Fruit fly (Drosophila melanogaster) whole organism, pupa: ENCODE measurements around the gene SK.

Experiments
- CG12605 ChIP-seq: fragments of 200-800 bp; sonication (Bioruptor generic); IDR thresholded peaks from 2 replicates; pipeline ENCODE4 v1.3.6; 2022; ENCODE audit warnings: missing biosample characterization, missing genetic modification characterization
- CG14655 ChIP-seq: fragments of 200-800 bp; sonication (Bioruptor generic); optimal IDR thresholded peaks from 3 replicates; lab custom pipeline; 2017; ENCODE audit warnings: mild to moderate bottlenecking, missing biosample characterization, missing genetic modification reagents, missing genetic modification characterization
- CG32121 ChIP-seq: fragments of 200-800 bp; sonication (Bioruptor generic); IDR thresholded peaks from 2 replicates; pipeline ENCODE4 v1.3.6; 2022; ENCODE audit warnings: missing biosample characterization, missing genetic modification characterization
- CG8159 ChIP-seq: fragments of 200-800 bp; sonication (Bioruptor generic); optimal IDR thresholded peaks from 3 replicates; lab custom pipeline; 2018; ENCODE audit warnings: missing biosample characterization, mild to moderate bottlenecking, missing genetic modification characterization, moderate library complexity
- CG8301 ChIP-seq: fragments of 200-800 bp; sonication (Bioruptor generic); optimal IDR thresholded peaks from 2 replicates; lab custom pipeline; 2018; ENCODE audit warnings: missing biosample characterization, mild to moderate bottlenecking, missing genetic modification characterization
- CG9948 ChIP-seq: fragments of 200-800 bp; sonication (Bioruptor generic); optimal IDR thresholded peaks from 2 replicates; lab custom pipeline; 2018; ENCODE audit warnings: missing biosample characterization, mild to moderate bottlenecking, missing genetic modification characterization, moderate library complexity
- D1 ChIP-seq: fragments of 200-800 bp; sonication (Bioruptor generic); optimal IDR thresholded peaks from 2 replicates; lab custom pipeline; 2018; ENCODE audit warnings: missing biosample characterization, mild to moderate bottlenecking, missing genetic modification characterization, moderate library complexity
- Snoo ChIP-seq: fragments of 200-800 bp; sonication (Bioruptor generic); optimal IDR thresholded peaks from 3 replicates; lab custom pipeline; 2017; ENCODE audit warnings: missing biosample characterization, mild to moderate bottlenecking, missing genetic modification characterization, inconsistent platforms
- fd96Ca ChIP-seq: fragments of 200-800 bp; sonication (Bioruptor generic); IDR thresholded peaks from 3 replicates; pipeline ENCODE4 v1.3.6; 2022; ENCODE audit warnings: missing biosample characterization, missing genetic modification characterization
- gl ChIP-seq: fragments of 200-800 bp; sonication (Bioruptor generic); optimal IDR thresholded peaks from 2 replicates; lab custom pipeline; 2018; ENCODE audit warnings: missing biosample characterization, mild to moderate bottlenecking, missing genetic modification characterization

DNA sequence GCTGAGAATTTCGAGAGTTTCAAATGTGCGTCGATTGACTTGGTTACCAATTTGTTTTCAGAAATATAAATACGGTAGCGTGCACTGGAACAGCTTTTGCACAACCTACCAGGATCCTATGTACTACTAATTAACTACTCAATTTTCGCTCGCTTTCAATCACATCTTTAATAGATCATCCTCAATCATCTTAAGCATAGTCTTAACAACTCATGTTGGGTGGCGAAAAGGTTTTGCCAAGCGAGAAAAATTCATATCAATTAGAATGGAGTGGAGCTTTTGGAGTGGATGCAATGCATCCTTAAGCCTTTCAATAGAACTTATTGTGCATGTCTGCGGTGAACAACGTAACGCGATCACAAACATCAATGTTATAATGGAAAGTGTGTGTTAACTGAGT lies 32.7 kb upstream of the SK start, which contains the start of gene CG17764:
- TF ChIP-seq D1 (tag; lab: Kevin White, UChicago) (no peak), gl (tag; lab: Kevin White, UChicago) (no peak), CG12605 (no peak), CG8301 (tag; lab: Kevin White, UChicago) (no peak), CG9948 (no peak), CG32121 (GFP tag; lab: Robert Waterston, UW) (no peak), CG14655 (GFP tag; lab: Kevin White, UChicago) (no peak), CG8159 (no peak), Snoo (no peak), fd96Ca (GFP tag; lab: Robert Waterston, UW) (no peak)
